Worm (Caenorhabditis elegans) whole organism, young adult: ENCODE results near the gene slc-36.1.

Source experiments
- F22D6.2 ChIP-seq: sonication (generic microtip); optimal IDR thresholded peaks from 2 replicates; lab custom pipeline; 2016; ENCODE audit warnings: mild to moderate bottlenecking, missing genetic modification characterization, missing compliant biosample characterization
- F33H1.4 ChIP-seq: fragments of 200-800 bp; sonication (Bioruptor generic); IDR thresholded peaks from 2 replicates; pipeline ENCODE4 v1.3.6; 2022; ENCODE audit warnings: missing genetic modification reagents, missing genetic modification characterization, missing compliant biosample characterization
- F49E8.2 ChIP-seq: sonication (generic microtip); optimal IDR thresholded peaks from 3 replicates; lab custom pipeline; 2017; ENCODE audit warnings: missing genetic modification characterization, mild to moderate bottlenecking, missing compliant biosample characterization, antibody characterized with exemption, moderate library complexity; ENCODE audit not compliant: insufficient read depth
- ama-1 ChIP-seq, 3 experiments: fragments of 150-350 bp in 1 of 3; sonication (generic microtip) in 2 of 3; optimal IDR thresholded peaks; 2 replicates each; lab custom pipeline; 2014 to 2018; ENCODE audit warnings: missing biosample characterization in 2 of 3, missing genetic modification characterization in 2 of 3, missing genetic modification reagents in 2 of 3
- aptf-3 ChIP-seq: fragments of 200-800 bp; sonication (Bioruptor generic); IDR thresholded peaks from 2 replicates; pipeline ENCODE4 v1.3.6; 2022; ENCODE audit warnings: missing genetic modification characterization, missing compliant biosample characterization
- attf-5 ChIP-seq: fragments of 200-800 bp; sonication (Bioruptor generic); optimal IDR thresholded peaks from 2 replicates; lab custom pipeline; 2018; ENCODE audit warnings: mild to moderate bottlenecking, missing genetic modification characterization, missing compliant biosample characterization
- ceh-27 ChIP-seq: fragments of 200-800 bp; sonication (Bioruptor generic); optimal IDR thresholded peaks from 2 replicates; lab custom pipeline; 2018; ENCODE audit warnings: mild to moderate bottlenecking, missing genetic modification characterization, moderate library complexity, missing compliant biosample characterization
- ceh-91 ChIP-seq: fragments of 200-800 bp; sonication (Bioruptor generic); IDR thresholded peaks from 2 replicates; pipeline ENCODE4 v1.3.6; 2022; ENCODE audit warnings: missing genetic modification reagents, missing genetic modification characterization, missing compliant biosample characterization
- chd-7 ChIP-seq: sonication (generic microtip); optimal IDR thresholded peaks from 2 replicates; lab custom pipeline; 2016; ENCODE audit warnings: mild to moderate bottlenecking, missing genetic modification characterization, moderate library complexity, missing compliant biosample characterization
- dpl-1 ChIP-seq: fragments of 150-350 bp; optimal IDR thresholded peaks from 2 replicates; lab custom pipeline; 2014; ENCODE audit warnings: missing biosample characterization, missing genetic modification reagents, missing genetic modification characterization
- ets-4 ChIP-seq: fragments of 200-800 bp; sonication (Bioruptor generic); optimal IDR thresholded peaks from 2 replicates; lab custom pipeline; 2018; ENCODE audit warnings: mild to moderate bottlenecking, missing genetic modification characterization, missing compliant biosample characterization
- hlh-12 ChIP-seq: sonication (generic microtip); optimal IDR thresholded peaks from 2 replicates; lab custom pipeline; 2016; ENCODE audit warnings: missing genetic modification characterization, missing compliant biosample characterization
- hlh-26 ChIP-seq: fragments of 200-800 bp; sonication (Bioruptor generic); conservative IDR thresholded peaks from 2 replicates; pipeline ENCODE4 v1.3.6; 2022; ENCODE audit warnings: missing genetic modification reagents, missing genetic modification characterization, missing compliant biosample characterization
- hmg-1.2 ChIP-seq: fragments of 200-800 bp; sonication (Bioruptor generic); IDR thresholded peaks from 2 replicates; pipeline ENCODE4 v1.3.6; 2022; ENCODE audit warnings: missing genetic modification reagents, missing genetic modification characterization, missing compliant biosample characterization
- hmg-20 ChIP-seq: fragments of 200-800 bp; sonication (Bioruptor generic); IDR thresholded peaks from 2 replicates; pipeline ENCODE4 v1.3.6; 2022; ENCODE audit warnings: missing genetic modification reagents, missing genetic modification characterization, missing compliant biosample characterization
- let-526 ChIP-seq: fragments of 200-800 bp; sonication (Bioruptor generic); IDR thresholded peaks from 2 replicates; pipeline ENCODE4 v1.3.6; 2022; ENCODE audit warnings: missing genetic modification reagents, missing genetic modification characterization, missing compliant biosample characterization
- let-607 ChIP-seq, 2 experiments: fragments of 200-800 bp in 1 of 2; sonication (Bioruptor generic) in 1 of 2; sonication (generic microtip) in 1 of 2; optimal IDR thresholded peaks; 2 replicates each; lab custom pipeline; 2016 to 2018; ENCODE audit warnings: mild to moderate bottlenecking in 2 of 2, missing compliant biosample characterization in 2 of 2, missing genetic modification characterization in 2 of 2, moderate library complexity in 2 of 2, missing genotype in 1 of 2
- lin-26 ChIP-seq: fragments of 200-800 bp; sonication (Bioruptor generic); IDR thresholded peaks from 2 replicates; pipeline ENCODE4 v1.3.6; 2022; ENCODE audit warnings: missing genetic modification reagents, missing genetic modification characterization, missing compliant biosample characterization
- lsl-1 ChIP-seq: fragments of 200-800 bp; sonication (Bioruptor generic); optimal IDR thresholded peaks from 2 replicates; lab custom pipeline; 2018; ENCODE audit warnings: mild to moderate bottlenecking, missing genetic modification characterization, moderate library complexity, missing compliant biosample characterization
- mel-28 ChIP-seq: sonication (generic microtip); optimal IDR thresholded peaks from 2 replicates; lab custom pipeline; 2016; ENCODE audit warnings: borderline replicate concordance, mild to moderate bottlenecking, missing genetic modification characterization, missing compliant biosample characterization
- nfya-1 ChIP-seq: sonication (generic microtip); optimal IDR thresholded peaks from 2 replicates; lab custom pipeline; 2017; ENCODE audit warnings: antibody characterized with exemption, missing compliant biosample characterization, missing genetic modification characterization, borderline replicate concordance; ENCODE audit not compliant: insufficient read depth
- nhr-120 ChIP-seq: fragments of 200-800 bp; sonication (Bioruptor generic); IDR thresholded peaks from 2 replicates; pipeline ENCODE4 v1.3.6; 2022; ENCODE audit warnings: missing genetic modification characterization, missing compliant biosample characterization
- nhr-80 ChIP-seq: sonication (generic microtip); optimal IDR thresholded peaks from 2 replicates; lab custom pipeline; 2016; ENCODE audit warnings: missing genetic modification characterization, missing compliant biosample characterization
- rec-8 ChIP-seq, 2 experiments: sonication (generic microtip); optimal IDR thresholded peaks; 2 replicates each; lab custom pipeline; 2016; ENCODE audit warnings: mild to moderate bottlenecking in 2 of 2, missing genetic modification characterization in 2 of 2, missing genetic modification reagents in 2 of 2, missing genotype in 2 of 2, missing biosample characterization in 1 of 2, missing compliant biosample characterization in 1 of 2, moderate library complexity in 1 of 2
- snpc-4 ChIP-seq, 5 experiments: fragments of 150-350 bp in 1 of 5; sonication (generic microtip) in 4 of 5; optimal IDR thresholded peaks; 2 replicates each; lab custom pipeline; 2014 to 2018; ENCODE audit warnings: missing genetic modification characterization in 5 of 5, missing biosample characterization in 3 of 5, antibody characterized with exemption in 2 of 5, mild to moderate bottlenecking in 2 of 5, missing compliant biosample characterization in 2 of 5, missing genotype in 2 of 5, moderate library complexity in 2 of 5, missing genetic modification reagents in 1 of 5
- somi-1 ChIP-seq: fragments of 200-800 bp; sonication (Bioruptor generic); optimal IDR thresholded peaks from 2 replicates; lab custom pipeline; 2018; ENCODE audit warnings: mild to moderate bottlenecking, missing genetic modification characterization, missing compliant biosample characterization
- tlf-1 ChIP-seq: fragments of 200-800 bp; sonication (Bioruptor generic); optimal IDR thresholded peaks from 2 replicates; lab custom pipeline; 2018; ENCODE audit warnings: mild to moderate bottlenecking, missing genetic modification characterization, missing compliant biosample characterization
- zfh-2 ChIP-seq: fragments of 200-800 bp; sonication (Bioruptor generic); conservative IDR thresholded peaks from 2 replicates; pipeline ENCODE4 v1.3.6; 2022; ENCODE audit warnings: missing genetic modification reagents, missing genetic modification characterization, missing compliant biosample characterization
- zim-3 ChIP-seq: sonication (generic microtip); optimal IDR thresholded peaks from 2 replicates; lab custom pipeline; 2017; ENCODE audit warnings: mild to moderate bottlenecking, missing genetic modification characterization, moderate library complexity, missing compliant biosample characterization
- ztf-28 ChIP-seq: fragments of 200-800 bp; sonication (Bioruptor generic); IDR thresholded peaks from 2 replicates; pipeline ENCODE4 v1.3.6; 2022; ENCODE audit warnings: missing genetic modification reagents, missing genetic modification characterization, missing compliant biosample characterization

Gene slc-36.1

DNA sequence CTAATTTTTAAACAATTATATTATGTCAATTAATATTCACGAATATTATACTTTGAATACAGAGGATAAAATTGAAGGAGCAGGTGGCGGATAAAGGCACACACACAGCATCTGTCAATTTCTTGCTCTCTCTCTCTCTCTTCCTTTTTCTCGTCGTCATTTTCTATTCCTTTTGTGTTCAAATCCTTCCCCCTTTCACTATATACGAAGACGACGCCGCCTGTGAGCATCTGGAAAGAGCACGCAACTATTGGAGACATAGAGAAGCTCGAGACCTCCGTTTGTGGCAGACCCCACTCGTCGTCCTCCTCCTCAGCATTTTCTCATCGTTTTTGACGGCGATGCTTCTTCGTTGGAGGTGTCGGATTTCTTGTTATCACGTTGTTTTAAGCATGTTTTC lies 49.1 kb upstream of the slc-36.1 start:
- no peak for TF ChIP-seq dpl-1
- TF ChIP-seq attf-5 (GFP tag; lab: Kevin White, UChicago) = no peak
- TF ChIP-seq let-526 (GFP tag; lab: Robert Waterston, UW) = no peak
- no peak for TF ChIP-seq F22D6.2 (tag; lab: Kevin White, UChicago)
- TF ChIP-seq somi-1 (GFP tag; lab: Kevin White, UChicago) = no peak
- no peak for TF ChIP-seq zim-3 (tag; lab: Kevin White, UChicago)
- TF ChIP-seq ceh-27 (GFP tag; lab: Kevin White, UChicago) = peak; percentile 9
- no peak for TF ChIP-seq mel-28 (tag; lab: Kevin White, UChicago)
- no peak for TF ChIP-seq hlh-12 (tag; lab: Kevin White, UChicago)
- peak; percentile 53; the same call in 1 of the 2 replicates for TF ChIP-seq zfh-2 (GFP tag; lab: Robert Waterston, UW)
- no peak for TF ChIP-seq F49E8.2 (tag; lab: Kevin White, UChicago)
- no peak for TF ChIP-seq rec-8 (tag; optimal IDR thresholded peaks at IDR 0.05; lab: Kevin White, UChicago)
- no peak for TF ChIP-seq aptf-3 (GFP tag; lab: Robert Waterston, UW)
- no peak for TF ChIP-seq nhr-120 (GFP tag; lab: Robert Waterston, UW)
- TF ChIP-seq nhr-80 (tag; lab: Kevin White, UChicago) = no peak
- no peak for TF ChIP-seq tlf-1 (GFP tag; lab: Kevin White, UChicago)
- TF ChIP-seq hlh-26 (GFP tag; lab: Robert Waterston, UW) = no peak
- TF ChIP-seq hmg-1.2 (GFP tag; lab: Robert Waterston, UW) = peak; percentile 50; the same call in 1 of the 2 replicates
- TF ChIP-seq, all 124 proteins: peak for 3

DNA sequence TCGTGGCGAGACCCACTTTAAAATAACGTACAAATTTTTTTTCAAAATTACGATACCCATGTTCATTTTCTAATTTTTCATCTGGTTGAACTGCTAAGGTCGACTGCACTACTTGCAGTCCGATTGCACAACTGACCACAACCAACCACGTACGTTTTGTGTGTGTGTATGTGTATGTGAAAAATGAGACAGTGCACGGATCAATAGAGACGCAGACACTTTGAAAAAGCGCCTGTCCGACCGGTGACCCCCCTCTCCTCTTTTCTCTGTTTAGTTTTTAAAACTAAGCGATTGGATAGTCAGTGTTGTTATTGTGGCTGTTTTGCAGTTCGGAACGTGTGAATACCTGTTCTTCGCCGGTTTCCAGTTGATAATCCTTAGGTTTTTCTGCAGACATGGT lies 48.5 kb upstream of the slc-36.1 start:
- TF ChIP-seq ztf-28 (GFP tag; lab: Robert Waterston, UW) (no peak), mel-28 (tag; lab: Kevin White, UChicago) (no peak), let-607 (tag; optimal IDR thresholded peaks at IDR 0.05; lab: Kevin White, UChicago) (peak; percentile 75 to 81), ceh-27 (GFP tag; lab: Kevin White, UChicago) (no peak), lin-26 (GFP tag; lab: Robert Waterston, UW) (0 out of 2 replicates have a peak, but pooled peaks have one; percentile 13), hmg-1.2 (GFP tag; lab: Robert Waterston, UW) (peak; percentile 88), lsl-1 (GFP tag; lab: Kevin White, UChicago) (no peak), nfya-1 (tag; lab: Kevin White, UChicago) (no peak)

DNA sequence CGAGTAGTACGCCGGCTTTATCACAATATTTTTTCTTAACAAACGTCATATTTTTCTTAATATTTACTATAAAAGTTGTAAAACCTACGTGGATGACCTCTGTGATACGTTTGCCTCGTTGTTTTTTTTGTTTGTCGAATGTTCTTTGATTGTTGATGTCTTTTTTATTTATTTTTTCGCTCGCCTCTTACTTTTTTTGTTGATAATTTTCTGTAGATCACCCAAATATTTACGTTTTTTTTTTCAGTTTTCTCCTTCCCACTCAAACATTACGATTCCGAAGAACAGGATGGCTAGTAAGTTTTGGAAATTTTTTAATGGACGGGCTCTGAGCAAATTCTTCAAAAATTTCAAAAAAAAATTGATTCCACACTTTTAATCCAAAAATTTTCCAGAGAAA lies 47.0 kb upstream of the slc-36.1 start:
- TF ChIP-seq nhr-120 (GFP tag; lab: Robert Waterston, UW) (no peak), chd-7 (no peak), ceh-27 (GFP tag; lab: Kevin White, UChicago) (no peak), ets-4 (no peak)

DNA sequence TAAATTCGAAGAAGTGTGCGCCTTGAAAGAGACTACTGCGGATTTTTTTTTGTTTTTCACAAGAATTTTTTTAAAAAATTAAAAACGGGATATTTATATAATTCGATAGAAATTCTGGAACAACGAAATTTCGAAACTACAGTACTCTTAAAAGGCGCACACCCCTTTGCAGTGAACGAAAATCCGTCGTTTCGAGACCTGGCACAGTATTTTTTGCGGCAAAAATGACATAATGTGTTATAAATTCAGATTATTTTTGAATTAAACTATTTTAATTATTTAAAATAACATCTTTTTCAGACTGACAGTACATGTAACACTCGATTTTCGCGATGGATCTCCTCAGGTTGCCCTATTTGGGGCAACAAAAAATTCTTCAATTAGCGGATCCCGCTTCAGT lies 44.3 kb upstream of the slc-36.1 start, which contains the start of gene F56A8.4:
TSS of gene F56A8.4 (plus strand) at position 301 of the 400 bp plus-strand sequence.
- TF ChIP-seq lsl-1 (GFP tag; lab: Kevin White, UChicago) (peak; percentile 33), F33H1.4 (no peak), hmg-20 (GFP tag; lab: Robert Waterston, UW) (no peak), ceh-91 (no peak)

DNA sequence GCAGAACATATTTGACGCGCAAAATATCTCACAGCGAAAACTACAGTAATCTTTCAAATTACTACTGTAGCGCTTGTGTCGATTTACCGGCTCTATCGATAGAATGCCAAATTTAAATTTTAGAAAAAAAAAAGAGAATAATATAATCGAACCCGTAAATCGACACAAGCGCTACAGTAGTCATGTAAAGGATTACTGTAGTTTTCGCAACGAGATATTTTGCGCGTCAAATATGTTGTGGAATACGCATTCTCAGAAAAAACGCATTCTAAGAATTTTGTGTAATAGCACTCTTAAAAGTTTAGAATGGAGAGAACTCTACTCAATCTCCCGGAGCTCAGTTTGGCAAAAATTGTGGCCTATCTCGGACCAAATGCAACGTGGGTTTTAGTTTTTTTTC lies 41.7 kb upstream of the slc-36.1 start, which contains the start of gene F56A8.5:
TSS of gene F56A8.5 (plus strand) at position 301 of the 400 bp plus-strand sequence.
- TF ChIP-seq ama-1 (optimal IDR thresholded peaks at IDR 0.05; lab: Kevin White, UChicago) = no peak
- no peak for TF ChIP-seq ama-1 (GFP tag; optimal IDR thresholded peaks at IDR 0.05; lab: Kevin White, UChicago)
- no peak for TF ChIP-seq nfya-1 (tag; lab: Kevin White, UChicago)
- TF ChIP-seq nhr-120 (GFP tag; lab: Robert Waterston, UW) = no peak
- TF ChIP-seq snpc-4 (GFP tag; optimal IDR thresholded peaks at IDR 0.05; lab: Kevin White, UChicago) = no peak
- TF ChIP-seq snpc-4 (tag; optimal IDR thresholded peaks at IDR 0.05; lab: Kevin White, UChicago) = no peak
